Fruit fly (Drosophila melanogaster) whole organism, adult: ENCODE results near the gene Deaf1.

Experiments
- CG11617 ChIP-seq: fragments of 200-800 bp; sonication (Bioruptor generic); optimal IDR thresholded peaks from 2 replicates; lab custom pipeline; 2017; ENCODE audit warnings: mild to moderate bottlenecking, missing biosample characterization, missing genetic modification reagents, missing genetic modification characterization
- CG12768 ChIP-seq: fragments of 200-800 bp; sonication (Bioruptor generic); optimal IDR thresholded peaks from 2 replicates; lab custom pipeline; 2017; ENCODE audit warnings: missing biosample characterization, missing genetic modification characterization, mild to moderate bottlenecking, moderate library complexity, missing genetic modification reagents
- CG14711 ChIP-seq: fragments of 200-800 bp; sonication (Bioruptor generic); optimal IDR thresholded peaks from 2 replicates; lab custom pipeline; 2018; ENCODE audit warnings: missing biosample characterization, mild to moderate bottlenecking, missing genetic modification characterization, moderate library complexity
- CG1620 ChIP-seq: fragments of 200-800 bp; sonication (Bioruptor generic); optimal IDR thresholded peaks from 2 replicates; lab custom pipeline; 2016; ENCODE audit warnings: missing biosample characterization, missing genetic modification characterization
- CG33017 ChIP-seq: fragments of 200-800 bp; sonication (Bioruptor generic); optimal IDR thresholded peaks from 2 replicates; lab custom pipeline; 2018; ENCODE audit warnings: missing biosample characterization, mild to moderate bottlenecking, missing genetic modification characterization, moderate library complexity
- CG5204 ChIP-seq: fragments of 200-800 bp; sonication (Bioruptor generic); optimal IDR thresholded peaks from 2 replicates; lab custom pipeline; 2016; ENCODE audit warnings: missing biosample characterization, missing genetic modification characterization
- CG7045 ChIP-seq: fragments of 200-800 bp; sonication (Bioruptor generic); optimal IDR thresholded peaks from 2 replicates; lab custom pipeline; 2017; ENCODE audit warnings: missing biosample characterization, mild to moderate bottlenecking, missing genetic modification characterization
- CG7101 ChIP-seq: fragments of 200-800 bp; sonication (Bioruptor generic); optimal IDR thresholded peaks from 2 replicates; lab custom pipeline; 2018; ENCODE audit warnings: missing biosample characterization, mild to moderate bottlenecking, missing genetic modification characterization, moderate library complexity
- Clk ChIP-seq: fragments of 200-800 bp; sonication (Bioruptor generic); optimal IDR thresholded peaks from 2 replicates; lab custom pipeline; 2017; ENCODE audit warnings: missing biosample characterization, missing genetic modification characterization
- Crg-1 ChIP-seq: fragments of 200-800 bp; sonication (Bioruptor generic); optimal IDR thresholded peaks from 2 replicates; lab custom pipeline; 2016; ENCODE audit warnings: missing biosample characterization, missing genetic modification characterization
- Hr96 ChIP-seq: fragments of 200-800 bp; sonication (Bioruptor generic); optimal IDR thresholded peaks from 2 replicates; lab custom pipeline; 2016; ENCODE audit warnings: missing biosample characterization, missing genetic modification characterization
- Mnt ChIP-seq: fragments of 200-800 bp; sonication (Bioruptor generic); optimal IDR thresholded peaks from 2 replicates; lab custom pipeline; 2016; ENCODE audit warnings: missing biosample characterization, mild to moderate bottlenecking, missing genetic modification characterization
- bab1 ChIP-seq: fragments of 200-800 bp; sonication (Bioruptor generic); optimal IDR thresholded peaks from 3 replicates; lab custom pipeline; 2019; ENCODE audit warnings: missing biosample characterization, mild to moderate bottlenecking, missing genetic modification characterization, moderate library complexity
- cic ChIP-seq: fragments of 200-800 bp; sonication (Bioruptor generic); optimal IDR thresholded peaks from 2 replicates; lab custom pipeline; 2017; ENCODE audit warnings: missing biosample characterization, mild to moderate bottlenecking, missing genetic modification characterization, moderate library complexity
- cnc ChIP-seq, 2 experiments: fragments of >200 bp; optimal IDR thresholded peaks; 2 replicates each; lab custom pipeline; 2017
- kay ChIP-seq: fragments of 200-800 bp; sonication (Bioruptor generic); peaks from one replicate; lab custom pipeline; 2016; ENCODE audit warnings: missing biosample characterization, missing genetic modification characterization, borderline replicate concordance
- ovo ChIP-seq: fragments of 200-800 bp; sonication (Bioruptor generic); optimal IDR thresholded peaks from 2 replicates; lab custom pipeline; 2016; ENCODE audit warnings: missing biosample characterization, missing genetic modification characterization
- pad ChIP-seq: fragments of 200-800 bp; sonication (Bioruptor generic); optimal IDR thresholded peaks from 3 replicates; lab custom pipeline; 2017; ENCODE audit warnings: missing biosample characterization, missing genetic modification characterization, mild to moderate bottlenecking, moderate library complexity, missing genetic modification reagents
- tj ChIP-seq: fragments of 200-800 bp; sonication (Bioruptor generic); optimal IDR thresholded peaks from 3 replicates; lab custom pipeline; 2017; ENCODE audit warnings: missing biosample characterization, mild to moderate bottlenecking, missing genetic modification characterization, moderate library complexity
- toe ChIP-seq: fragments of 200-800 bp; sonication (Bioruptor generic); optimal IDR thresholded peaks from 2 replicates; lab custom pipeline; 2016; ENCODE audit warnings: missing biosample characterization, missing genetic modification characterization

Deaf1 gene

dm6 chr3L:19813075-19813903 lies 4.7 kb upstream of the Deaf1 start, which contains the start of gene Cyp305a1:
TSS of gene Cyp305a1 (minus strand) at chr3L:19813339.
- TF ChIP-seq tj (GFP tag; lab: Kevin White, UChicago) (peak; percentile 48), pad (GFP tag; lab: Kevin White, UChicago) (no peak), Mnt (peak; percentile 6), CG7101 (tag; lab: Kevin White, UChicago) (no peak), bab1 (GFP tag; lab: Kevin White, UChicago) (peak; percentile 37), CG12768 (peak; percentile 3)

dm6 chr3L:19815472-19816150 lies 2.4 kb upstream of the Deaf1 start, which contains the start of gene cyc:
TSS of gene cyc (minus strand) at chr3L:19815938.
- TF ChIP-seq Crg-1 (GFP tag; lab: Kevin White, UChicago) (no peak), Mnt (peak; percentile 60), CG7101 (tag; lab: Kevin White, UChicago) (peak; percentile 44), tj (GFP tag; lab: Kevin White, UChicago) (peak; percentile 55), CG7045 (GFP tag; lab: Kevin White, UChicago) (peak; percentile 10), CG14711 (tag; lab: Kevin White, UChicago) (no peak), ovo (GFP tag; lab: Kevin White, UChicago) (peak; percentile 71), cic (GFP tag; lab: Kevin White, UChicago) (peak; percentile 75), bab1 (GFP tag; lab: Kevin White, UChicago) (peak; percentile 53), cnc (optimal IDR thresholded peaks at IDR 0.05; lab: Kevin White, UChicago) (no peak), CG11617 (GFP tag; lab: Kevin White, UChicago) (peak; percentile 54), Hr96 (no peak), kay (GFP tag; lab: Kevin White, UChicago) (no peak), CG33017 (tag; lab: Kevin White, UChicago) (peak; percentile 57), pad (GFP tag; lab: Kevin White, UChicago) (peak; percentile 27), CG12768 (peak; percentile 74), CG5204 (no peak), CG1620 (GFP tag; lab: Kevin White, UChicago) (no peak), toe (GFP tag; lab: Kevin White, UChicago) (no peak), Clk (GFP tag; lab: Kevin White, UChicago) (no peak)

dm6 chr3L:19818701-19819100 lies 727 bp downstream of the Deaf1 start:
- no peak for TF ChIP-seq CG11617 (GFP tag; lab: Kevin White, UChicago)
- no peak for TF ChIP-seq CG7101 (tag; lab: Kevin White, UChicago)
- no peak for TF ChIP-seq CG12768
- TF ChIP-seq CG14711 (tag; lab: Kevin White, UChicago): no peak
- TF ChIP-seq cic (GFP tag; lab: Kevin White, UChicago): no peak
- TF ChIP-seq Clk (GFP tag; lab: Kevin White, UChicago): no peak
- TF ChIP-seq kay (GFP tag; lab: Kevin White, UChicago): no peak
- no peak for TF ChIP-seq CG33017 (tag; lab: Kevin White, UChicago)
- no peak for TF ChIP-seq pad (GFP tag; lab: Kevin White, UChicago)
- TF ChIP-seq Crg-1 (GFP tag; lab: Kevin White, UChicago): no peak
- TF ChIP-seq ovo (GFP tag; lab: Kevin White, UChicago): no peak
- no peak for TF ChIP-seq CG7045 (GFP tag; lab: Kevin White, UChicago)
- no peak for TF ChIP-seq Hr96

- TF ChIP-seq cic (GFP tag; lab: Kevin White, UChicago) (no peak), bab1 (GFP tag; lab: Kevin White, UChicago) (peak; percentile 10), Clk (GFP tag; lab: Kevin White, UChicago) (no peak), CG12768 (peak; percentile 17), CG7101 (tag; lab: Kevin White, UChicago) (no peak), cnc (optimal IDR thresholded peaks at IDR 0.05; lab: Kevin White, UChicago) (no peak)
These were observed 15.3 kb downstream of the Deaf1 start for dm6 chr3L:19833227-19833626.

dm6 chr3L:19834143-19834794 lies 16.3 kb downstream of the Deaf1 start, which contains the start of the genes trc and CG32221:
TSS of gene trc (minus strand) at chr3L:19834304.
TSS of gene CG32221 (plus strand) at chr3L:19834670.
- TF ChIP-seq CG11617 (GFP tag; lab: Kevin White, UChicago): peak; percentile 34
- no peak for TF ChIP-seq Clk (GFP tag; lab: Kevin White, UChicago)
- peak; percentile 59 for TF ChIP-seq pad (GFP tag; lab: Kevin White, UChicago)
- TF ChIP-seq CG7045 (GFP tag; lab: Kevin White, UChicago): no peak
- no peak for TF ChIP-seq Hr96
- TF ChIP-seq Mnt: peak; percentile 63
- TF ChIP-seq CG14711 (tag; lab: Kevin White, UChicago): peak; percentile 41
- peak; percentile 75 for TF ChIP-seq CG7101 (tag; lab: Kevin White, UChicago)
- TF ChIP-seq cic (GFP tag; lab: Kevin White, UChicago): no peak
- peak; percentile 61 for TF ChIP-seq CG1620 (GFP tag; lab: Kevin White, UChicago)
- TF ChIP-seq ovo (GFP tag; lab: Kevin White, UChicago): peak; percentile 53
- TF ChIP-seq CG33017 (tag; lab: Kevin White, UChicago): peak; percentile 38
- TF ChIP-seq tj (GFP tag; lab: Kevin White, UChicago): peak; percentile 21
- no peak for TF ChIP-seq cnc (optimal IDR thresholded peaks at IDR 0.05; lab: Kevin White, UChicago)
- TF ChIP-seq bab1 (GFP tag; lab: Kevin White, UChicago): peak; percentile 66
